Fruit fly (Drosophila melanogaster) whole organism, embryonic: Measurements from ENCODE around the gene CG10208.

Experiments used
- CG10959 ChIP-seq: fragments of 200-800 bp; sonication (Bioruptor generic); IDR thresholded peaks from 2 replicates; pipeline ENCODE4 v1.3.6; 2022; ENCODE audit warnings: missing biosample characterization, missing genetic modification characterization
- CG11696 ChIP-seq: fragments of 200-800 bp; sonication (Bioruptor generic); IDR thresholded peaks from 2 replicates; pipeline ENCODE4 v1.3.6; 2022; ENCODE audit warnings: missing biosample characterization, missing genetic modification characterization
- CG12299 ChIP-seq: fragments of 200-800 bp; sonication (Bioruptor generic); optimal IDR thresholded peaks from 2 replicates; lab custom pipeline; 2018; ENCODE audit warnings: missing biosample characterization, mild to moderate bottlenecking, missing genetic modification characterization
- CG16779 ChIP-seq: fragments of 200-800 bp; sonication (Bioruptor generic); IDR thresholded peaks from 2 replicates; pipeline ENCODE4 v1.3.6; 2022; ENCODE audit warnings: missing biosample characterization, missing genetic modification characterization
- CG17328 ChIP-seq: fragments of 200-800 bp; sonication (Bioruptor generic); IDR thresholded peaks from 2 replicates; pipeline ENCODE4 v1.3.6; 2022; ENCODE audit warnings: missing biosample characterization, missing genetic modification characterization
- CG17359 ChIP-seq: fragments of 200-800 bp; sonication (Bioruptor generic); optimal IDR thresholded peaks from 3 replicates; lab custom pipeline; 2018; ENCODE audit warnings: missing biosample characterization, mild to moderate bottlenecking, missing genetic modification characterization, moderate library complexity
- CG18262 ChIP-seq: fragments of 200-800 bp; optimal IDR thresholded peaks from 3 replicates; lab custom pipeline; 2019; ENCODE audit warnings: missing biosample characterization, mild to moderate bottlenecking, missing genetic modification characterization, moderate library complexity
- CG18764 ChIP-seq: fragments of 200-800 bp; sonication (Bioruptor generic); optimal IDR thresholded peaks from 3 replicates; lab custom pipeline; 2016; ENCODE audit warnings: missing biosample characterization, missing genetic modification characterization
- CG30403 ChIP-seq: fragments of 200-800 bp; sonication (Bioruptor generic); optimal IDR thresholded peaks from 3 replicates; lab custom pipeline; 2016; ENCODE audit warnings: missing biosample characterization, missing genetic modification characterization
- CG31441 ChIP-seq: fragments of 200-800 bp; sonication (Bioruptor generic); IDR thresholded peaks from 2 replicates; pipeline ENCODE4 v1.3.6; 2022; ENCODE audit warnings: missing biosample characterization, missing genetic modification characterization
- CG3281 ChIP-seq: fragments of 200-800 bp; sonication (Bioruptor generic); optimal IDR thresholded peaks from 3 replicates; lab custom pipeline; 2017; ENCODE audit warnings: missing biosample characterization, mild to moderate bottlenecking, missing genetic modification characterization
- CG3407 ChIP-seq: fragments of 200-800 bp; sonication (Bioruptor generic); optimal IDR thresholded peaks from 2 replicates; lab custom pipeline; 2018; ENCODE audit warnings: missing biosample characterization, mild to moderate bottlenecking, missing genetic modification characterization
- CG34376 ChIP-seq: fragments of 200-800 bp; sonication (Bioruptor generic); optimal IDR thresholded peaks from 2 replicates; lab custom pipeline; 2018; ENCODE audit warnings: missing biosample characterization, mild to moderate bottlenecking, missing genetic modification characterization
- CG3847 ChIP-seq: fragments of 200-800 bp; sonication (Bioruptor generic); IDR thresholded peaks from 2 replicates; pipeline ENCODE4 v1.3.6; 2022; ENCODE audit warnings: missing biosample characterization, missing genetic modification characterization
- CG4854 ChIP-seq: fragments of 200-800 bp; sonication (Bioruptor generic); optimal IDR thresholded peaks from 2 replicates; lab custom pipeline; 2016; ENCODE audit warnings: missing biosample characterization, missing genetic modification characterization, inconsistent platforms
- CG6254 ChIP-seq: fragments of 200-800 bp; sonication (Bioruptor generic); optimal IDR thresholded peaks from 3 replicates; lab custom pipeline; 2017; ENCODE audit warnings: mild to moderate bottlenecking, missing biosample characterization, missing genetic modification reagents, missing genetic modification characterization
- CG7357 ChIP-seq: fragments of 200-800 bp; sonication (Bioruptor generic); IDR thresholded peaks from 3 replicates; pipeline ENCODE4 v1.3.6; 2022; ENCODE audit warnings: missing biosample characterization, missing genetic modification characterization
- CG7372 ChIP-seq: fragments of 200-800 bp; sonication (Bioruptor generic); IDR thresholded peaks from 2 replicates; pipeline ENCODE4 v1.3.6; 2022; ENCODE audit warnings: missing biosample characterization, missing genetic modification characterization
- CG7786 ChIP-seq: fragments of 200-800 bp; sonication (Bioruptor generic); optimal IDR thresholded peaks from 2 replicates; lab custom pipeline; 2016; ENCODE audit warnings: missing biosample characterization, missing genetic modification characterization
- CG7963 ChIP-seq: fragments of 200-800 bp; sonication (Bioruptor generic); IDR thresholded peaks from 3 replicates; pipeline ENCODE4 v1.3.6; 2022; ENCODE audit warnings: missing biosample characterization, missing genetic modification characterization; ENCODE audit not compliant: partially characterized antibody
- CG8281 ChIP-seq: fragments of 200-800 bp; sonication (Bioruptor generic); optimal IDR thresholded peaks from 2 replicates; lab custom pipeline; 2018; ENCODE audit warnings: missing biosample characterization, mild to moderate bottlenecking, missing genetic modification characterization, moderate library complexity
- CG9727 ChIP-seq: fragments of 200-800 bp; sonication (Bioruptor generic); optimal IDR thresholded peaks from 3 replicates; lab custom pipeline; 2017; ENCODE audit warnings: missing biosample characterization, mild to moderate bottlenecking, missing genetic modification characterization
- Elba2 ChIP-seq: fragments of 200-800 bp; sonication (Bioruptor generic); optimal IDR thresholded peaks from 3 replicates; lab custom pipeline; 2016; ENCODE audit warnings: missing biosample characterization, missing genetic modification characterization
- Hey ChIP-seq: fragments of 200-800 bp; sonication (Bioruptor generic); optimal IDR thresholded peaks from 3 replicates; lab custom pipeline; 2018; ENCODE audit warnings: missing biosample characterization, mild to moderate bottlenecking, missing genetic modification characterization
- HmgD ChIP-seq: fragments of 200-800 bp; sonication (Bioruptor generic); optimal IDR thresholded peaks from 3 replicates; lab custom pipeline; 2016; ENCODE audit warnings: missing biosample characterization, missing genetic modification characterization
- Hr3 ChIP-seq: fragments of 200-800 bp; sonication (Bioruptor generic); optimal IDR thresholded peaks from 3 replicates; lab custom pipeline; 2016; ENCODE audit warnings: missing biosample characterization, missing genetic modification characterization
- Jarid2 ChIP-seq: fragments of 200-800 bp; sonication (Bioruptor generic); optimal IDR thresholded peaks from 3 replicates; lab custom pipeline; 2017; ENCODE audit warnings: mild to moderate bottlenecking, missing biosample characterization, missing genetic modification reagents, missing genetic modification characterization
- Meics ChIP-seq: fragments of 200-800 bp; sonication (Bioruptor generic); optimal IDR thresholded peaks from 2 replicates; lab custom pipeline; 2017; ENCODE audit warnings: missing biosample characterization, mild to moderate bottlenecking, missing genetic modification characterization
- Mes4 ChIP-seq: fragments of 200-800 bp; sonication (Bioruptor generic); optimal IDR thresholded peaks from 2 replicates; lab custom pipeline; 2016; ENCODE audit warnings: missing biosample characterization, missing genetic modification characterization
- NFAT ChIP-seq: fragments of 200-800 bp; sonication (Bioruptor generic); IDR thresholded peaks from 2 replicates; pipeline ENCODE4 v1.3.6; 2022; ENCODE audit warnings: missing biosample characterization, missing genetic modification characterization
- Opbp ChIP-seq: fragments of 200-800 bp; sonication (Bioruptor generic); IDR thresholded peaks from 3 replicates; pipeline ENCODE4 v1.3.6; 2022; ENCODE audit warnings: missing biosample characterization, missing genetic modification characterization; ENCODE audit not compliant: partially characterized antibody
- Sin3A ChIP-seq: fragments of >200 bp; optimal IDR thresholded peaks from 2 replicates; lab custom pipeline; 2018
- caup ChIP-seq: fragments of 200-800 bp; sonication (Bioruptor generic); optimal IDR thresholded peaks from 3 replicates; lab custom pipeline; 2017; ENCODE audit warnings: missing biosample characterization, mild to moderate bottlenecking, missing genetic modification characterization, moderate library complexity; ENCODE audit not compliant: severe bottlenecking
- dati ChIP-seq: fragments of 200-800 bp; sonication (Bioruptor generic); IDR thresholded peaks from 2 replicates; pipeline ENCODE4 v1.3.6; 2022; ENCODE audit warnings: missing biosample characterization, missing genetic modification characterization
- dmrt11E ChIP-seq: fragments of 200-800 bp; sonication (Bioruptor generic); optimal IDR thresholded peaks from 3 replicates; lab custom pipeline; 2018; ENCODE audit warnings: missing biosample characterization, mild to moderate bottlenecking, missing genetic modification characterization, moderate library complexity
- dysf ChIP-seq: fragments of 200-800 bp; sonication (Bioruptor generic); IDR thresholded peaks from 3 replicates; pipeline ENCODE4 v1.3.6; 2022; ENCODE audit warnings: missing biosample characterization, missing genetic modification characterization
- fd102C ChIP-seq: fragments of 200-800 bp; sonication (Bioruptor generic); optimal IDR thresholded peaks from 2 replicates; lab custom pipeline; 2018; ENCODE audit warnings: missing biosample characterization, mild to moderate bottlenecking, missing genetic modification characterization, moderate library complexity
- ftz-f1 ChIP-seq: fragments of 200-800 bp; sonication (Bioruptor generic); optimal IDR thresholded peaks from 2 replicates; lab custom pipeline; 2016; ENCODE audit warnings: missing biosample characterization, missing genetic modification characterization
- gsb-n ChIP-seq: fragments of 200-800 bp; sonication (Bioruptor generic); optimal IDR thresholded peaks from 3 replicates; lab custom pipeline; 2018; ENCODE audit warnings: missing biosample characterization, mild to moderate bottlenecking, missing genetic modification characterization
- lilli ChIP-seq: fragments of 200-800 bp; sonication (Bioruptor generic); optimal IDR thresholded peaks from 3 replicates; lab custom pipeline; 2016; ENCODE audit warnings: missing biosample characterization, missing genetic modification characterization
- luna ChIP-seq: fragments of 200-800 bp; sonication (Bioruptor generic); optimal IDR thresholded peaks from 2 replicates; lab custom pipeline; 2016; ENCODE audit warnings: missing biosample characterization, missing genetic modification characterization
- nau ChIP-seq: fragments of 200-800 bp; sonication (Bioruptor generic); optimal IDR thresholded peaks from 3 replicates; lab custom pipeline; 2017; ENCODE audit warnings: missing biosample characterization, mild to moderate bottlenecking, missing genetic modification characterization, missing genetic modification reagents
- p53 ChIP-seq: fragments of 200-800 bp; sonication (Bioruptor generic); optimal IDR thresholded peaks from 2 replicates; lab custom pipeline; 2016; ENCODE audit warnings: missing biosample characterization, missing genetic modification characterization
- pita ChIP-seq: fragments of 200-800 bp; sonication (Bioruptor generic); optimal IDR thresholded peaks from 2 replicates; lab custom pipeline; 2017; ENCODE audit warnings: missing biosample characterization, mild to moderate bottlenecking, missing genetic modification characterization
- pnt ChIP-seq: fragments of 200-800 bp; sonication (Bioruptor generic); optimal IDR thresholded peaks from 3 replicates; lab custom pipeline; 2016; ENCODE audit warnings: missing biosample characterization, missing genetic modification characterization
- repo ChIP-seq: fragments of 200-800 bp; sonication (Bioruptor generic); optimal IDR thresholded peaks from 2 replicates; lab custom pipeline; 2016; ENCODE audit warnings: missing biosample characterization, missing genetic modification characterization
- sima ChIP-seq: fragments of 200-800 bp; sonication (Bioruptor generic); optimal IDR thresholded peaks from 2 replicates; lab custom pipeline; 2016; ENCODE audit warnings: missing biosample characterization, missing genetic modification characterization
- slp2 ChIP-seq: fragments of 200-800 bp; sonication (Bioruptor generic); optimal IDR thresholded peaks from 2 replicates; lab custom pipeline; 2016; ENCODE audit warnings: missing biosample characterization, missing genetic modification characterization
- tna ChIP-seq: fragments of 200-800 bp; sonication (Bioruptor generic); IDR thresholded peaks from 2 replicates; pipeline ENCODE4 v1.3.6; 2022; ENCODE audit warnings: missing biosample characterization, missing genetic modification characterization; ENCODE audit not compliant: partially characterized antibody
- tx ChIP-seq: fragments of 200-800 bp; sonication (Bioruptor generic); optimal IDR thresholded peaks from 2 replicates; lab custom pipeline; 2016; ENCODE audit warnings: missing biosample characterization, missing genetic modification characterization
- z ChIP-seq: fragments of 200-800 bp; sonication (Bioruptor generic); IDR thresholded peaks from 3 replicates; pipeline ENCODE4 v1.3.6; 2022; ENCODE audit warnings: missing biosample characterization, missing genetic modification characterization

CG10208 gene

dm6 chr3R:23817566-23818202, 43.8 kb upstream of the CG10208 start (continued):
- TF ChIP-seq dysf (GFP tag; lab: Robert Waterston, UW) (peak; percentile 58; the same call in 2 of the 3 replicates), Sin3A (lab: Kevin White, UChicago) (no peak), Opbp (no peak), CG16779 (no peak), dmrt11E (tag; lab: Kevin White, UChicago) (no peak), CG8281 (tag; lab: Kevin White, UChicago) (no peak), CG10959 (GFP tag; lab: Robert Waterston, UW) (no peak), CG3281 (GFP tag; lab: Kevin White, UChicago) (no peak), Hey (no peak), luna (GFP tag; lab: Kevin White, UChicago) (no peak), CG4854 (GFP tag; lab: Kevin White, UChicago) (no peak), CG3847 (GFP tag; lab: Robert Waterston, UW) (0 out of 2 replicates have a peak, but pooled peaks have one; percentile 10), CG12299 (no peak), ftz-f1 (GFP tag; lab: Kevin White, UChicago) (no peak), pnt (GFP tag; lab: Kevin White, UChicago) (no peak), tx (GFP tag; lab: Kevin White, UChicago) (no peak), CG6254 (GFP tag; lab: Kevin White, UChicago) (no peak), CG31441 (GFP tag; lab: Robert Waterston, UW) (no peak), Hr3 (GFP tag; lab: Kevin White, UChicago) (no peak), dati (GFP tag; lab: Robert Waterston, UW) (no peak), gsb-n (tag; lab: Kevin White, UChicago) (no peak), CG9727 (GFP tag; lab: Kevin White, UChicago) (no peak), caup (no peak), repo (GFP tag; lab: Kevin White, UChicago) (no peak), CG34376 (no peak), CG17359 (no peak), Meics (GFP tag; lab: Kevin White, UChicago) (no peak), CG30403 (GFP tag; lab: Kevin White, UChicago) (no peak), Jarid2 (no peak), NFAT (GFP tag; lab: Robert Waterston, UW) (peak; percentile 41; the same call in 1 of the 2 replicates), pita (no peak), CG3407 (GFP tag; lab: Kevin White, UChicago) (peak; percentile 29), lilli (GFP tag; lab: Kevin White, UChicago) (peak; percentile 23), fd102C (GFP tag; lab: Kevin White, UChicago) (no peak), sima (GFP tag; lab: Kevin White, UChicago) (no peak), CG7786 (GFP tag; lab: Kevin White, UChicago) (no peak), z (GFP tag; lab: Robert Waterston, UW) (no peak), tna (GFP tag; lab: Robert Waterston, UW) (no peak), CG7357 (GFP tag; lab: Robert Waterston, UW) (no peak), CG18764 (GFP tag; lab: Kevin White, UChicago) (no peak), HmgD (GFP tag; lab: Kevin White, UChicago) (no peak), Elba2 (peak; percentile 40), p53 (no peak), CG11696 (GFP tag; lab: Robert Waterston, UW) (no peak), CG17328 (GFP tag; lab: Robert Waterston, UW) (peak; percentile 34; the same call in 1 of the 2 replicates), Mes4 (GFP tag; lab: Kevin White, UChicago) (no peak), slp2 (GFP tag; lab: Kevin White, UChicago) (no peak), nau (GFP tag; lab: Kevin White, UChicago) (no peak), CG18262 (tag; lab: Kevin White, UChicago) (no peak), CG7372 (no peak), CG7963 (GFP tag; lab: Robert Waterston, UW) (no peak)
